Fruit fly (Drosophila melanogaster): ENCODE data around the gene CG1792.

- no peak for TF ChIP-seq psq (optimal IDR thresholded peaks at IDR 0.05)
- TF ChIP-seq Myc (optimal IDR thresholded peaks at IDR 0.05), result no peak
- TF ChIP-seq Sin3A (optimal IDR thresholded peaks at IDR 0.05), result no peak
- TF ChIP-seq ttk (optimal IDR thresholded peaks at IDR 0.05), result no peak
- TF ChIP-seq h (optimal IDR thresholded peaks at IDR 0.05), result no peak
- no peak for TF ChIP-seq insv (optimal IDR thresholded peaks at IDR 0.05)
Measured at dm6 chr3R:31622648-31623047, 6.5 kb downstream of the CG1792 start.
